Worm (Caenorhabditis elegans): ENCODE measurements around the gene zgpa-1.

ce11 chrIV:7775725-7776124 is 36.9 kb downstream of the zgpa-1 start, which contains the start of gene swd-2.1:
- no peak for TF ChIP-seq pha-4 (tag; optimal IDR thresholded peaks at IDR 0.05)
- TF ChIP-seq rnt-1 (tag; optimal IDR thresholded peaks at IDR 0.05): no peak
- TF ChIP-seq pax-1 (tag; optimal IDR thresholded peaks at IDR 0.05): no peak
- TF ChIP-seq lim-6 (tag; optimal IDR thresholded peaks at IDR 0.05): no peak
- TF ChIP-seq fkh-10 (GFP tag; optimal IDR thresholded peaks at IDR 0.05): no peak
- TF ChIP-seq C08G9.2 (tag; optimal IDR thresholded peaks at IDR 0.05): no peak
- TF ChIP-seq elt-2 (tag; optimal IDR thresholded peaks at IDR 0.05): no peak
- TF ChIP-seq ztf-16 (tag; optimal IDR thresholded peaks at IDR 0.05): no peak
- no peak for TF ChIP-seq unc-3 (GFP tag; conservative IDR thresholded peaks at IDR 0.05)
- TF ChIP-seq unc-3 (tag; optimal IDR thresholded peaks at IDR 0.05): no peak
- TF ChIP-seq unc-42 (tag; optimal IDR thresholded peaks at IDR 0.05): no peak
- no peak for TF ChIP-seq nhr-11 (tag; optimal IDR thresholded peaks at IDR 0.05)
- no peak for TF ChIP-seq C38D4.7 (GFP tag; optimal IDR thresholded peaks at IDR 0.05)
- TF ChIP-seq hlh-6 (tag; optimal IDR thresholded peaks at IDR 0.05): no peak
- no peak for TF ChIP-seq ref-2 (tag; optimal IDR thresholded peaks at IDR 0.05)

Data from whole organism, late embryonic.